Worm (Caenorhabditis elegans) whole organism, late embryonic: ENCODE data around the gene bris-1.

Experiments used
- K02D7.2 ChIP-seq: sonication (generic microtip); optimal IDR thresholded peaks from 2 replicates; lab custom pipeline; 2017; ENCODE audit warnings: mild to moderate bottlenecking, missing genetic modification characterization, missing compliant biosample characterization
- ceh-14 ChIP-seq: sonication (generic microtip); optimal IDR thresholded peaks from 2 replicates; lab custom pipeline; 2016; ENCODE audit warnings: missing genotype, missing genetic modification characterization, missing compliant biosample characterization
- ceh-6 ChIP-seq: fragments of 200-800 bp; sonication (Bioruptor generic); optimal IDR thresholded peaks from 2 replicates; lab custom pipeline; 2018; ENCODE audit warnings: mild to moderate bottlenecking, missing genetic modification characterization, missing compliant biosample characterization
- fax-1 ChIP-seq: sonication (generic microtip); optimal IDR thresholded peaks from 2 replicates; lab custom pipeline; 2016; ENCODE audit warnings: missing genotype, missing genetic modification characterization, missing compliant biosample characterization
- hlh-30 ChIP-seq: sonication (generic microtip); optimal IDR thresholded peaks from 2 replicates; lab custom pipeline; 2017; ENCODE audit warnings: antibody characterized with exemption, missing genetic modification characterization, missing compliant biosample characterization; ENCODE audit not compliant: insufficient read depth
- lim-6 ChIP-seq: sonication (generic microtip); optimal IDR thresholded peaks from 2 replicates; lab custom pipeline; 2016; ENCODE audit warnings: missing genetic modification characterization, missing compliant biosample characterization
- madf-2 ChIP-seq: sonication (generic microtip); optimal IDR thresholded peaks from 2 replicates; lab custom pipeline; 2017; ENCODE audit warnings: missing genetic modification characterization, missing compliant biosample characterization
- nfya-1 ChIP-seq: sonication (generic microtip); optimal IDR thresholded peaks from 2 replicates; lab custom pipeline; 2017; ENCODE audit warnings: missing genetic modification characterization, mild to moderate bottlenecking, missing compliant biosample characterization, antibody characterized with exemption, moderate library complexity
- pha-4 ChIP-seq: fragments of 150-350 bp; optimal IDR thresholded peaks from 2 replicates; lab custom pipeline; 2018; ENCODE audit warnings: missing biosample characterization, missing genetic modification reagents, missing genetic modification characterization
- pqm-1 ChIP-seq: sonication (generic microtip); optimal IDR thresholded peaks from 2 replicates; lab custom pipeline; 2016; ENCODE audit warnings: missing genetic modification characterization, missing compliant biosample characterization
- tbx-7 ChIP-seq: sonication (generic microtip); optimal IDR thresholded peaks from 2 replicates; lab custom pipeline; 2016; ENCODE audit warnings: missing genotype, missing genetic modification characterization, missing compliant biosample characterization

DNA sequence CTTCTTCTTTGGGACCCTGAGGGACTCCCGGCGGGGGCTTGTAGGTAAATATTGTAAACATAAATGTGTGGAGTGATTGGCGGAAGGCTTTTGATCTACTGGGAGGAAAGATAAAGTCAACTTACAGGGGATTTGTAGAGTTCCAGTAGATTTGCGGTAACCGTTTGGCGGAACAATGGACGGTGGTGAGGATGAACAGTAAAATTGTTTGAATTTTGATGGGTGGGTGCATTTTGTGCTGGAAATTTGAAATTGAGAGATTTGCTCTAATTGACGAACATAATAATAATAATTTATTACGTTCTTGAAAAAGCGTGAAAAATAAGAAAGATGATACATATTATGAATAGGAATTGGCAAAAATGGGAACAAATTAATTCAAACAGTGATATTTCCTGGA is 52.5 kb downstream of the bris-1 start, which contains the start of gene vab-2:
- no peak for TF ChIP-seq nfya-1 (tag; lab: Kevin White, UChicago)
- no peak for TF ChIP-seq K02D7.2 (tag; lab: Kevin White, UChicago)
- no peak for TF ChIP-seq pha-4 (tag; lab: Kevin White, UChicago)
- no peak for TF ChIP-seq ceh-6 (GFP tag; lab: Kevin White, UChicago)
- no peak for TF ChIP-seq tbx-7 (tag; lab: Kevin White, UChicago)
- no peak for TF ChIP-seq madf-2
- no peak for TF ChIP-seq hlh-30 (tag; lab: Kevin White, UChicago)
- no peak for TF ChIP-seq ceh-14
- no peak for TF ChIP-seq lim-6
- TF ChIP-seq fax-1 (tag; lab: Kevin White, UChicago): no peak
- no peak for TF ChIP-seq pqm-1 (tag; lab: Kevin White, UChicago)
